Worm (Caenorhabditis elegans): Measurements from ENCODE around the gene F01F1.3.

The F01F1.3 gene

ce11 chrIII:5876867-5877641, 5.3 kb downstream of the F01F1.3 start:
- TF ChIP-seq elt-2 (tag; optimal IDR thresholded peaks at IDR 0.05) (peak; percentile 13), ceh-30 (tag; optimal IDR thresholded peaks at IDR 0.05) (no peak), mec-3 (tag; optimal IDR thresholded peaks at IDR 0.05; ENCODE audit: borderline replicate concordance) (no peak)

ce11 chrIII:5878215-5878614, 6.5 kb downstream of the F01F1.3 start, which contains the start of the genes mig-21 and F01F1.2:
Gene mig-21, minus strand, starts transcription at chrIII:5878380.
Gene F01F1.2, plus strand, starts transcription at chrIII:5878554.
- TF ChIP-seq odd-2 (tag; optimal IDR thresholded peaks at IDR 0.05) (no peak), pqm-1 (tag; optimal IDR thresholded peaks at IDR 0.05) (no peak), gmeb-2 (tag; optimal IDR thresholded peaks at IDR 0.05) (no peak)

- TF ChIP-seq ceh-48 (tag; optimal IDR thresholded peaks at IDR 0.05) (peak; percentile 93), nfya-1 (tag; optimal IDR thresholded peaks at IDR 0.05) (peak; percentile 18), pqm-1 (tag; optimal IDR thresholded peaks at IDR 0.05) (no peak), ceh-31 (tag; optimal IDR thresholded peaks at IDR 0.05) (peak; percentile 13), unc-42 (tag; optimal IDR thresholded peaks at IDR 0.05) (no peak), ceh-2 (tag; optimal IDR thresholded peaks at IDR 0.05) (no peak)
Observed at ce11 chrIII:5879291-5879968, 7.7 kb downstream of the F01F1.3 start, which contains the start of gene hpo-10. Gene hpo-10, plus strand, starts transcription at chrIII:5879489.

ce11 chrIII:5882284-5882683, 10.5 kb downstream of the F01F1.3 start:
- TF ChIP-seq nhr-232 (tag; optimal IDR thresholded peaks at IDR 0.05) (no peak), lin-11 (tag; optimal IDR thresholded peaks at IDR 0.05) (no peak), ama-1 (optimal IDR thresholded peaks at IDR 0.05) (peak; percentile 0)

- no peak for TF ChIP-seq pha-2 (tag; optimal IDR thresholded peaks at IDR 0.05)
- no peak for TF ChIP-seq ceh-45 (GFP tag; IDR thresholded peaks at IDR 0.05)
- TF ChIP-seq ceh-2 (tag; optimal IDR thresholded peaks at IDR 0.05): no peak
Observed at ce11 chrIII:5882823-5883222, 11.1 kb downstream of the F01F1.3 start, which contains the start of gene F01F1.14. Gene F01F1.14, minus strand, starts transcription at chrIII:5882923.

- TF ChIP-seq sdc-2 (tag; optimal IDR thresholded peaks at IDR 0.05) (no peak), unc-86 (tag; optimal IDR thresholded peaks at IDR 0.05) (no peak), C08G9.2 (tag; optimal IDR thresholded peaks at IDR 0.05) (no peak), F13H6.1 (tag; optimal IDR thresholded peaks at IDR 0.05) (no peak), fkh-6 (tag; optimal IDR thresholded peaks at IDR 0.05) (no peak), ztf-16 (tag; optimal IDR thresholded peaks at IDR 0.05) (no peak), ceh-45 (GFP tag; IDR thresholded peaks at IDR 0.05) (no peak), syd-9 (tag; optimal IDR thresholded peaks at IDR 0.05) (no peak), lim-6 (tag; optimal IDR thresholded peaks at IDR 0.05) (no peak), K09A11.1 (tag; optimal IDR thresholded peaks at IDR 0.05; ENCODE audit: insufficient read depth) (no peak), odd-2 (tag; optimal IDR thresholded peaks at IDR 0.05) (no peak)
Observed at ce11 chrIII:5883517-5883916, 11.8 kb downstream of the F01F1.3 start.

ce11 chrIII:5884007-5884406, 12.3 kb downstream of the F01F1.3 start, which contains the start of gene C28H8.5:
Gene C28H8.5, plus strand, starts transcription at chrIII:5884307.
- TF ChIP-seq che-1 (tag; optimal IDR thresholded peaks at IDR 0.05) (no peak), ztf-16 (tag; optimal IDR thresholded peaks at IDR 0.05) (no peak), dmd-4 (tag; optimal IDR thresholded peaks at IDR 0.05; ENCODE audit: borderline replicate concordance) (no peak), pha-2 (tag; optimal IDR thresholded peaks at IDR 0.05) (no peak), unc-55 (GFP tag; optimal IDR thresholded peaks at IDR 0.05) (no peak), ttx-3 (tag; optimal IDR thresholded peaks at IDR 0.05) (no peak), ceh-18 (tag; optimal IDR thresholded peaks at IDR 0.05) (no peak), ceh-9 (tag; optimal IDR thresholded peaks at IDR 0.05) (no peak), eyg-1 (tag; optimal IDR thresholded peaks at IDR 0.05) (no peak), ama-1 (optimal IDR thresholded peaks at IDR 0.05) (no peak), elt-4 (tag; optimal IDR thresholded peaks at IDR 0.05) (no peak), ceh-31 (tag; optimal IDR thresholded peaks at IDR 0.05) (no peak), odd-2 (tag; optimal IDR thresholded peaks at IDR 0.05) (no peak), ceh-19 (GFP tag; optimal IDR thresholded peaks at IDR 0.05) (no peak), T23F11.4 (GFP tag; optimal IDR thresholded peaks at IDR 0.05) (no peak), unc-86 (tag; optimal IDR thresholded peaks at IDR 0.05) (no peak)

Measured in whole organism, late embryonic.